Worm (Caenorhabditis elegans) whole organism, L4 larva: Measurements from ENCODE around the gene ZK430.5.

Experiments used
- Y48G9A.11 ChIP-seq: fragments of 200-800 bp; sonication (Bioruptor generic); IDR thresholded peaks from 2 replicates; pipeline ENCODE4 v1.3.6; 2022; ENCODE audit warnings: missing genetic modification reagents, missing genetic modification characterization, missing compliant biosample characterization
- mes-2 ChIP-seq: sonication (generic microtip); optimal IDR thresholded peaks from 2 replicates; lab custom pipeline; 2016; ENCODE audit warnings: missing genotype, mild to moderate bottlenecking, missing genetic modification characterization, missing compliant biosample characterization; ENCODE audit not compliant: poor library complexity, severe bottlenecking

DNA sequence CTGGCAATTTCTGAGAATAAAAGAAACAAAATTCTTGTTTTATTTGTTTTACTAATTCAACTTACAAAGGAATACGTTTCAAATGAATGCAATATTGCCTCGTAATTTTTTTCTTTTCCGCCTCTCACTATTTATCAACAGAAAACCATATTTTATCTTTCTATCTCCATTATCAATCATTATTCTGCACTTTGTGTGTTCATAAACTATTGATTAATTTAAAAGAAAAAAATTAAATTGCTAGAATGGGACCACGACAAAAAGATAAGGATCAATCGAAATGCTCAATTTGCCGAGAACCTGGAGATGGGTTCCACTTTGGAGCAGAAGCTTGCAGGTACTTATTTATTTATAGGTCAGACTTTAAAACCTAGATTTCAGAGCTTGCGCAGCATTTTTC lies 29.7 kb downstream of the ZK430.5 start, which contains the start of gene nhr-273:
- TF ChIP-seq mes-2 (tag; lab: Kevin White, UChicago) (no peak), Y48G9A.11 (GFP tag; lab: Robert Waterston, UW) (no peak)
